Worm (Caenorhabditis elegans): ENCODE data around the gene F44E2.4.

Gene F44E2.4

ce11 chrIII:8795595-8796141 is 42.6 kb downstream of the F44E2.4 start (continued):
- TF ChIP-seq dox-1 (GFP tag; IDR thresholded peaks at IDR 0.05) = peak; percentile 90
- TF ChIP-seq snpc-1.3 (tag; optimal IDR thresholded peaks at IDR 0.05; ENCODE audit: insufficient read depth) = peak; percentile 49
- no peak for TF ChIP-seq T26A5.8 (tag; optimal IDR thresholded peaks at IDR 0.05)
- TF ChIP-seq somi-1 (GFP tag; optimal IDR thresholded peaks at IDR 0.05) = peak; percentile 96
- TF ChIP-seq lin-35 (GFP tag; optimal IDR thresholded peaks at IDR 0.05) = peak in 2 of 3 experiments; percentile 38 to 84
- TF ChIP-seq ekl-4 (GFP tag; IDR thresholded peaks at IDR 0.05) = peak; percentile 69
- peak; percentile 54; the same call in 1 of the 2 replicates for TF ChIP-seq let-526 (GFP tag; IDR thresholded peaks at IDR 0.05)
- TF ChIP-seq cebp-1 (GFP tag; IDR thresholded peaks at IDR 0.05) = peak; percentile 25; the same call in 1 of the 2 replicates
- peak; percentile 88 for TF ChIP-seq cebp-1 (tag; optimal IDR thresholded peaks at IDR 0.05)
- no peak for TF ChIP-seq ztf-25 (GFP tag; IDR thresholded peaks at IDR 0.05)
- no peak for TF ChIP-seq ama-1 (optimal IDR thresholded peaks at IDR 0.05)
- TF ChIP-seq ama-1 (GFP tag; optimal IDR thresholded peaks at IDR 0.05) = no peak
- no peak for TF ChIP-seq dpff-1 (tag; optimal IDR thresholded peaks at IDR 0.05)
- no peak for TF ChIP-seq ztf-28 (GFP tag; IDR thresholded peaks at IDR 0.05)
- no peak for TF ChIP-seq ceh-58 (GFP tag; IDR thresholded peaks at IDR 0.05)
- no peak for TF ChIP-seq attf-6 (GFP tag; IDR thresholded peaks at IDR 0.05)
- peak; percentile 75; the same call in 1 of the 2 replicates for TF ChIP-seq B0336.3 (GFP tag; IDR thresholded peaks at IDR 0.05)
- TF ChIP-seq Y67H2A.10 (GFP tag; conservative IDR thresholded peaks at IDR 0.05) = peak; percentile 46; the same call in 1 of the 2 replicates
- no peak for TF ChIP-seq zim-3 (tag; optimal IDR thresholded peaks at IDR 0.05)
- TF ChIP-seq lag-1 (GFP tag; IDR thresholded peaks at IDR 0.05) = no peak
- TF ChIP-seq pbrm-1 (GFP tag; IDR thresholded peaks at IDR 0.05) = peak; percentile 71; the same call in 1 of the 2 replicates
- TF ChIP-seq F39B2.1 (GFP tag; IDR thresholded peaks at IDR 0.05) = no peak
- peak; percentile 23; the same call in 1 of the 2 replicates for TF ChIP-seq ceh-100 (GFP tag; IDR thresholded peaks at IDR 0.05)
- peak; percentile 37 for TF ChIP-seq egrh-3 (GFP tag; IDR thresholded peaks at IDR 0.05)
- no peak for TF ChIP-seq him-1 (tag; optimal IDR thresholded peaks at IDR 0.05)
- peak; percentile 44 for TF ChIP-seq snpc-3.4 (tag; optimal IDR thresholded peaks at IDR 0.05)
- peak; percentile 67 for TF ChIP-seq tlf-1 (GFP tag; optimal IDR thresholded peaks at IDR 0.05)
- TF ChIP-seq B0019.2 (GFP tag; conservative IDR thresholded peaks at IDR 0.05) = no peak; the same call in 1 of the 2 replicates
- TF ChIP-seq nfyb-1 (GFP tag; IDR thresholded peaks at IDR 0.05) = peak; percentile 89
- no peak for TF ChIP-seq nfya-1 (tag; optimal IDR thresholded peaks at IDR 0.05; ENCODE audit: borderline replicate concordance, insufficient read depth)
- no peak for TF ChIP-seq Y53F4B.3 (GFP tag; IDR thresholded peaks at IDR 0.05)
- peak; percentile 82 for TF ChIP-seq die-1 (tag; optimal IDR thresholded peaks at IDR 0.05)
- TF ChIP-seq lin-26 (GFP tag; IDR thresholded peaks at IDR 0.05) = peak; percentile 71; the same call in 1 of the 2 replicates
- TF ChIP-seq snpc-1.1 (tag; optimal IDR thresholded peaks at IDR 0.05; ENCODE audit: insufficient read depth) = no peak
- TF ChIP-seq hrde-1 (tag; optimal IDR thresholded peaks at IDR 0.05; ENCODE audit: borderline replicate concordance) = no peak
- TF ChIP-seq fkh-3 (tag; optimal IDR thresholded peaks at IDR 0.05) = no peak
- TF ChIP-seq dpl-1 (GFP tag; optimal IDR thresholded peaks at IDR 0.05) = peak; percentile 6
- TF ChIP-seq Y53G8AR.9 (GFP tag; conservative IDR thresholded peaks at IDR 0.05) = no peak
- peak; percentile 96 for TF ChIP-seq K12H6.12 (tag; optimal IDR thresholded peaks at IDR 0.05)
- TF ChIP-seq B0035.1 (tag; optimal IDR thresholded peaks at IDR 0.05) = peak; percentile 37
- no peak for TF ChIP-seq lsy-27 (tag; optimal IDR thresholded peaks at IDR 0.05; ENCODE audit: borderline replicate concordance, insufficient read depth)
- no peak for TF ChIP-seq F57A8.1 (GFP tag; optimal IDR thresholded peaks at IDR 0.05)
